Worm (Caenorhabditis elegans): ENCODE data around the gene clec-60.

DNA sequence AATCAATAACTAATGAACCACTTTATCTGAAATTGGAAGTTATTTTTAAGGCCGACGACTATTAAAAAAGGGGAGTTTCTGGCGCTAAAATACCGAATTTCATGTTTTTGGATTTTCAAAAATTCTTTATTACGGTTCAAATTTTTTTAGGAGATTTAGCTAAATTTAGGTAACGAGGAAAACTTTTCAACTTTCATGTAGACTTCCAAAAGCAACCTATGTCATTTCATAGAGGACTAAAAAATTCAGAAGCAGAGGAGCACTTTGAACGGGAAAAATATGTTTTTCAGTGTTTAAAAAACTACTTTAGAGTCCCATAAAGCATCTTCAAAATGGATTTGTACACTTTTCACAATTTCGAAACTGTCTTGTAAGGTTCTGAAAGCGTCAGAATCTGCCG, 31.7 kb upstream of the clec-60 start:
- TF ChIP-seq ref-1 (GFP tag; conservative IDR thresholded peaks at IDR 0.05) (no peak), tab-1 (GFP tag; IDR thresholded peaks at IDR 0.05) (no peak)

All from whole organism, midembryonic.